Fruit fly (Drosophila melanogaster) whole organism: Measurements from ENCODE around the gene mid.

Experiments used
- CG8478 ChIP-seq: fragments of >200 bp; optimal IDR thresholded peaks from 2 replicates; lab custom pipeline; 2018; ENCODE audit warnings: inconsistent platforms
- Dll ChIP-seq: fragments of >200 bp; optimal IDR thresholded peaks from 2 replicates; lab custom pipeline; 2017
- EcR ChIP-seq, 2 experiments: fragments of >200 bp; optimal IDR thresholded peaks; 2 replicates each; lab custom pipeline; 2017; ENCODE audit warnings: missing biosample characterization in 2 of 2, missing genetic modification characterization in 2 of 2, missing genetic modification reagents in 2 of 2
- pan ChIP-seq: fragments of >200 bp; optimal IDR thresholded peaks from 2 replicates; lab custom pipeline; 2017
- usp ChIP-seq: fragments of >200 bp; optimal IDR thresholded peaks from 2 replicates; lab custom pipeline; 2017; ENCODE audit warnings: missing biosample characterization, missing genetic modification characterization, mixed read lengths

DNA sequence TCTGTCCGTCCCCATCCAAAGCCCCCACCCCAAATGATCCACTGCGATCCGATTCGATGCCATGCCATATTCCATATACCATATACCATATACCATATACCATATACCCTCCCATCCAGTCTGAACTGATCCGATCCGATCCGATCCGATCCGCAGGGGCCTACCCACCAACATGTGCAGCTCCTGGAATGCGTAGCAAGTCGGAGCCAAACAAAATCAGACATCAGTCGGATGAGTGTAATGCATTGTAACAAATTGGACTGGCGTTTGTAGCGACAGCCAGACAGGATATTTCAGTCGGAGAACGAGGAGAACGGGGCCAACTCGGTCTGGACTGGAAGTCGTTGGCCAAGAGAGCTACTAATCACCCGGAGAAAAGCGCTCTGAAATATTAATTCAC is 31.7 kb upstream of the mid start:
- TF ChIP-seq CG8478 (lab: Kevin White, UChicago), result no peak
- TF ChIP-seq Dll, result no peak
- no peak for TF ChIP-seq EcR (GFP tag; optimal IDR thresholded peaks at IDR 0.05; lab: Kevin White, UChicago)
- TF ChIP-seq usp, result no peak
- no peak for TF ChIP-seq pan (lab: Kevin White, UChicago)
